Fruit fly (Drosophila melanogaster) whole organism, wandering third instar larva: Measurements from ENCODE around the gene Cp7Fc.

ENCODE experiments used
- Dfd ChIP-seq: fragments of >200 bp; optimal IDR thresholded peaks from 2 replicates; lab custom pipeline; 2017; ENCODE audit warnings: missing biosample characterization, missing genetic modification characterization
- Hnf4 ChIP-seq: fragments of 200-800 bp; sonication (Bioruptor generic); optimal IDR thresholded peaks from 2 replicates; lab custom pipeline; 2016; ENCODE audit warnings: missing biosample characterization, mild to moderate bottlenecking, missing genetic modification characterization
- Hr78 ChIP-seq: fragments of >200 bp; optimal IDR thresholded peaks from 2 replicates; lab custom pipeline; 2017; ENCODE audit warnings: missing biosample characterization, missing genetic modification characterization
- brk ChIP-seq: fragments of 200-800 bp; sonication (Bioruptor generic); optimal IDR thresholded peaks from 2 replicates; lab custom pipeline; 2016; ENCODE audit warnings: missing biosample characterization, mild to moderate bottlenecking, missing genetic modification characterization
- dsf ChIP-seq: sonication (Bioruptor generic); optimal IDR thresholded peaks from 2 replicates; lab custom pipeline; 2016; ENCODE audit warnings: missing biosample characterization, missing genetic modification characterization, borderline replicate concordance
- h ChIP-seq: fragments of 200-800 bp; sonication (Bioruptor generic); optimal IDR thresholded peaks from 3 replicates; lab custom pipeline; 2016; ENCODE audit warnings: missing biosample characterization, mild to moderate bottlenecking, missing genetic modification characterization
- lola ChIP-seq: fragments of >200 bp; optimal IDR thresholded peaks from 2 replicates; lab custom pipeline; 2017; ENCODE audit warnings: missing biosample characterization, missing genetic modification characterization
- psq ChIP-seq: fragments of 200-800 bp; sonication (Bioruptor generic); optimal IDR thresholded peaks from 3 replicates; lab custom pipeline; 2017; ENCODE audit warnings: missing biosample characterization, mild to moderate bottlenecking, missing genetic modification characterization, moderate library complexity
- sv ChIP-seq: fragments of 200-800 bp; sonication (Bioruptor generic); optimal IDR thresholded peaks from 3 replicates; lab custom pipeline; 2016; ENCODE audit warnings: missing biosample characterization, missing genetic modification characterization

- no peak for TF ChIP-seq sv (GFP tag; lab: Kevin White, UChicago)
- no peak for TF ChIP-seq Dfd (GFP tag; lab: Kevin White, UChicago)
- TF ChIP-seq lola (GFP tag; lab: Kevin White, UChicago) = no peak
- no peak for TF ChIP-seq h
- no peak for TF ChIP-seq psq (GFP tag; lab: Kevin White, UChicago)
- TF ChIP-seq brk (GFP tag; lab: Kevin White, UChicago) = no peak
- TF ChIP-seq dsf (GFP tag; lab: Kevin White, UChicago) = no peak
- no peak for TF ChIP-seq Hnf4 (GFP tag; lab: Kevin White, UChicago)
- no peak for TF ChIP-seq Hr78
Observed at dm6 chrX:8457532-8457931, 19.4 kb upstream of the Cp7Fc start, which contains the start of gene CG32713.
